In genomic region chr3L:17494541-17494940, dm6 we compare ENCODE assay signal across 3 fruit fly cellular contexts.
TF ChIP-seq lines count a peak whose summit lies in the region.

edin (plus strand) TSS chr3L:17494880.

- no peak for TF ChIP-seq CTCF in whole organism, embryonic (GFP tag; optimal IDR thresholded peaks at IDR 0.05; lab: Kevin White, UChicago)

TF ChIP-seq in whole organism, embryonic, 481 proteins besides CTCF, POLR2A, EP300 and RAD21:
- peak; percentile 35 for TF ChIP-seq sens (GFP tag; lab: Kevin White, UChicago)
- TF ChIP-seq CG11456 (GFP tag; IDR thresholded peaks at IDR 0.05; lab: Robert Waterston, UW): no peak

TF ChIP-seq in whole organism, prepupa, 60 proteins besides CTCF, POLR2A, EP300 and RAD21:
- no peak for TF ChIP-seq CG1621 (tag; optimal IDR thresholded peaks at IDR 0.05; lab: Kevin White, UChicago)
- no peak for TF ChIP-seq eg (GFP tag; IDR thresholded peaks at IDR 0.05; lab: Robert Waterston, UW)
- no peak for TF ChIP-seq CG8119 (GFP tag; IDR thresholded peaks at IDR 0.05; lab: Robert Waterston, UW)
- peak; percentile 84 for TF ChIP-seq svp (GFP tag; lab: Kevin White, UChicago)

TF ChIP-seq in whole organism, wandering third instar larva, 38 proteins besides CTCF, POLR2A, EP300 and RAD21:
- no peak for TF ChIP-seq Jra (GFP tag; optimal IDR thresholded peaks at IDR 0.05; lab: Kevin White, UChicago)
- no peak for TF ChIP-seq Rel (GFP tag; optimal IDR thresholded peaks at IDR 0.05; lab: Kevin White, UChicago)
- peak; percentile 99 for TF ChIP-seq Rel (tag; optimal IDR thresholded peaks at IDR 0.05; lab: Kevin White, UChicago)
- no peak for TF ChIP-seq jim (GFP tag; optimal IDR thresholded peaks at IDR 0.05; lab: Kevin White, UChicago)
TF ChIP-seq in whole organism, wandering third instar larva: peak in this region for 1.
